Fruit fly (Drosophila melanogaster): Measurements from ENCODE around the gene CapaR.

DNA sequence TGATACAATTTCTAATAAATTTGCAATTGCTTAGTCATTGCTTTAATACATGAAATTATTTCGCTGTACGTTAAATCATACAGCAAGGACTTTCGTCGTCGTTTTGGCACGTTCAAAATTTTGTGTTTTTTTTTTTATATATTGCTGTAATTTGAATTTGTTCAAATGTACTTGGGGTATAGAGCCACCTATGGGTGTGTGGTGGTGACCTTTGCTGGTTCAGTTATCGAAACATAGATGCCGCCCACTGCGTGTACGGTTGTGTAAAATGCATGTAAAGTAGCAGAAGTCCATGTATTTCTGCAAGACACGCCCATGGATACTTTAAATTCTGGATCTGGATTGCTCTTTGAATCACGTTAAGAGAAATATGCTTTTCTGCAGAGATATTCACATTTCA lies 42.3 kb upstream of the CapaR start:
- TF ChIP-seq nerfin-2 (GFP tag; IDR thresholded peaks at IDR 0.05; ENCODE audit: partially characterized antibody) (no peak), Hsf (GFP tag; optimal IDR thresholded peaks at IDR 0.05) (peak; percentile 78), ash1 (GFP tag; optimal IDR thresholded peaks at IDR 0.05) (peak; percentile 1), CG4424 (GFP tag; optimal IDR thresholded peaks at IDR 0.05) (peak; percentile 56)

All from whole organism, embryonic.